Fruit fly (Drosophila melanogaster): ENCODE measurements around the gene Gr93b.

DNA sequence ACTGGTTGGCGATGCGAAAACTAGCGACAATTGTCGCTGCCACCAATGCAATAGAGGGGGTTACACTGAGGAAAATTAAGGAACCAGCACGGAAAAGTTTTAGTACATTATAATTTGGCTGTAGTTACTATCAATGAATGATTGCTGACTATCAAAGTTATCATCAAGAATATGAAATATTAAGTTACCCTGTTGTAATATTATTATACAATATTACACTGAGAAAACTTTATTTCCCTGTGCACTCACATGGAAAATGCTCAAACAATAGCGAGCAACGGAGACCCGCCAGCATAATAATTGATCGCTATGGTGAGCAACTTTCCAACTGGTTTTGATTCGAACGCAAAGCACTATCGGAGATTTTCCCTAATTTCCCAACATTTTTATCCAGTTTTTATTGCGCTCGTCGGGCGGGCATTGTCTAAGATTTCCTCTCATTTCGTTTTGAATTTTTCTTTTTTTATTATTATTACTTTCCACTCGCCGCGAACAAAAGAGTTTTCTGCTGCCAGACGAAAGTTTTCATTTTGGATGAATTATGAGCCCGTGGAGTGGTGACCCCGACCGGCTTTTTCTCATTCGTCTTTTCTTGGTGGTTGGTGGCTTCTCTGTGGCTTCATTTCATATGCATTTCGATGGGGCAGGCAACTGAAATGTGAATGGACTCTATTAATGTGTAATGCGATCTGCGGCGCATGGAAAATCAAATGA lies 18.7 kb upstream of the Gr93b start:
- peak in 1 of 2 experiments; percentile 95 for TF ChIP-seq bsh (GFP tag; optimal IDR thresholded peaks at IDR 0.05)
- no peak for TF ChIP-seq Sin3A (optimal IDR thresholded peaks at IDR 0.05)
- peak; percentile 48; the same call in 1 of the 2 replicates for TF ChIP-seq E2f2 (GFP tag; IDR thresholded peaks at IDR 0.05)
- TF ChIP-seq CG3281 (GFP tag; optimal IDR thresholded peaks at IDR 0.05): peak; percentile 4
- peak; percentile 90 for TF ChIP-seq CG17361 (GFP tag; IDR thresholded peaks at IDR 0.05)
- TF ChIP-seq amos (GFP tag; IDR thresholded peaks at IDR 0.05; ENCODE audit: partially characterized antibody): no peak
- no peak for TF ChIP-seq gsb (GFP tag; IDR thresholded peaks at IDR 0.05)
- TF ChIP-seq CG12391 (tag; optimal IDR thresholded peaks at IDR 0.05): peak; percentile 91
